Fruit fly (Drosophila melanogaster): ENCODE results near the gene Try29F.

Gene Try29F

DNA sequence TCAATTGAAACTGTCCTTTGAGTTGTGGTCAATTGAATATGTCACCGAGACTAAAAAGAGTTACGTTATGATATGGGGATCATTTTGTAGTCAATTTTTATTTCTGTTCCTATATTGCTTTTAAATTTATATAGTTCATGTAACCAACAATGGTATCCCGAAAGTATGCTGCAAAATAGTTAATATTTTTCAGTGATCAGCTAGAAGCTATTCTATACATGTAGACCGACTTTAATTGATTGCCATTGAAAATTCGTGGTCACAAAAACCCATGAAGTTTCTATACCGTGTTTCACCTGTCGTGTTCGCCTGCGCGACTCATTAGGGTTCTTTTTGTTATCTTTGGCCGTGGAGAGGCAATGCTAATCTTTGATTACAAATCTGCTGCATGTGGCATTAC, 23.8 kb upstream of the Try29F start:
- TF ChIP-seq CG17801 (GFP tag; optimal IDR thresholded peaks at IDR 0.05; ENCODE audit: partially characterized antibody) = no peak

- TF ChIP-seq CG17801 (GFP tag; optimal IDR thresholded peaks at IDR 0.05; ENCODE audit: partially characterized antibody) = no peak
These were observed 23.0 kb upstream of the Try29F start, which contains the start of gene CG9541 for dm6 chr2L:8975328-8975727. Gene CG9541 (minus strand): TSS chr2L:8975428.

DNA sequence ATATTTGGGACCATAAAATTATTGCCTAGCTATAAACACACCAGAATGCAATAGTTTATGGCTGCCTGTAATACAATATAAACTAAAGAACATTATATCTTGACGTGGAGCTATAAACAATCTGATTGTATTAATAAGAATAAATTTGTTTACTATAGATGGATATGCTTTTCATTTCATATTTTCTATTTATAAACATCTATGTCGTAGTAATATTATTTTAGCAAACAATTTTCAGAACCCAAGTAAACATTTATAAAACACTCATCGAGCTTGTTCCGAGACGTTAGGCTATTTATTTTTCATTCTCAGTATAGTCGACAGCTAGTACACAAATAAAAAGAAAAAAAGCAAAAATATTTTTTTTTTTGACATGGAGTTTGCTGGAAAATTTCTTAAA, 18.0 kb upstream of the Try29F start, which contains the start of gene CG18662:
Gene CG18662 (plus strand): TSS at position 301 of the 400 bp plus-strand sequence.
- TF ChIP-seq CG17801 (GFP tag; optimal IDR thresholded peaks at IDR 0.05; ENCODE audit: partially characterized antibody) = no peak

DNA sequence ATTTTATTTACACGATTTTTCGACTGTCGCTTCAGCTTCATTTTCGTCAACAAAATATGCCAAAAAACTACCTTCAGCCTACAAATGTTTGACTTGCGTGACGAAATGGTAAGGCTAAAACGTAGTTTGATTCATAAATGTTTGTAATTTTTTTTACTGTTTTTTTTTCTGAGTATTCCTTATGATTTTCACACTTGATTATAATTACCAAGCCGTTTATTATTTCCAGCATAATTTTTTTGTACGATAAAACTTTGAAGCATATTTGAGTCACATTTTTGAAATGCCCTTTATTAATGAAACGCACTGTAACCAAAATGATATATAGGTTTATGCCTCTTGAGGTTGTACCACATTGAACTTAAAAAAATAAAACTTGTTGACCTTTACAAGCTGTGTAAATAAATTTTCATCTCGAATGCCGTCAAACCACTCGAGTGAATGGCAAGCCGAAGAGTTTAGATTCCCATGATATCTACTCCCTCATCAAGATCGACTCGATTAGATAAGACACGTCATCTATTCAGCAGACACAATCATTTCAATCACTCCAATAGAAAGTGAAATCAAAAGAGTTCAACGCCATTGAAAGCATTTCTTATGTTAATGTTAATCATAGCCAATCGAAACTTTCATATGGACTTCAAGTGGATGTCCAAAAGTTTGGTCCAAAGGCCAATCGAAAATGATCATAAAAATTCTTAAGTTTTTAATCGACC, 15.6 kb upstream of the Try29F start:
- TF ChIP-seq CG17801 (GFP tag; optimal IDR thresholded peaks at IDR 0.05; ENCODE audit: partially characterized antibody) = no peak

DNA sequence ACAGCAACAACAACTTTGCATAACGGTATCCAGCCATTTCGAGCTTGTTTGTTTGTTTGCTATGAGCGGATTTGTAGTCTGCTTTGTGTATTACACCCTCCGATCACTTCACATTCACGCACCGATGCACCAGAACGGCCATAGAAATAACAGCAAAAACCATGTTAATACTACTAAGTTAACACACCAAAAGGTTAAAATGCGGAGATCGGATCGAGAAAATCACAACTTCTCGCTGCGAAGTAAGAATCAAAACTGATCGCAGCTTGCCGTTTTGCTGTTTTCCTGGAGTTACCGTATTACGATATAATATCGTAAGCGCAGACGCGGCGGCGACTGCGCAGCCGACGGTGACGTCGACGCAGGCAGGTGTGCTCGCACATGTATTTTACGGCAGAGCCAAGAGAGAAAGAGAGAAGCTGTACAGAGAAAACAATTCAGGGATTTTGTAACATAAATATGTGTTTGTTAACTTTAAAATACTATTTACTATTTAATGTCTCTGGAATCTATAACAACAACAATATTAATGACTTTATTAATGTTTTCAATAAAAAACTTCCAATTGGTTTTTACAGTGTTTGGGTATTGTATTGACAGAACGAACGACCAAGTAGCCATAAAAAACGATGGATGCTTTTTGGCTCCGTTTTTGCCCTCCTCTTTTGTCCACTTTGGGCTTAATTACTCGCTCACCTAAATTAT, 13.6 kb upstream of the Try29F start, which contains the start of gene CG13101:
Gene CG13101 (minus strand): TSS at position 259 of the 705 bp plus-strand sequence.
- peak; percentile 93 for TF ChIP-seq CG17801 (GFP tag; optimal IDR thresholded peaks at IDR 0.05; ENCODE audit: partially characterized antibody)

DNA sequence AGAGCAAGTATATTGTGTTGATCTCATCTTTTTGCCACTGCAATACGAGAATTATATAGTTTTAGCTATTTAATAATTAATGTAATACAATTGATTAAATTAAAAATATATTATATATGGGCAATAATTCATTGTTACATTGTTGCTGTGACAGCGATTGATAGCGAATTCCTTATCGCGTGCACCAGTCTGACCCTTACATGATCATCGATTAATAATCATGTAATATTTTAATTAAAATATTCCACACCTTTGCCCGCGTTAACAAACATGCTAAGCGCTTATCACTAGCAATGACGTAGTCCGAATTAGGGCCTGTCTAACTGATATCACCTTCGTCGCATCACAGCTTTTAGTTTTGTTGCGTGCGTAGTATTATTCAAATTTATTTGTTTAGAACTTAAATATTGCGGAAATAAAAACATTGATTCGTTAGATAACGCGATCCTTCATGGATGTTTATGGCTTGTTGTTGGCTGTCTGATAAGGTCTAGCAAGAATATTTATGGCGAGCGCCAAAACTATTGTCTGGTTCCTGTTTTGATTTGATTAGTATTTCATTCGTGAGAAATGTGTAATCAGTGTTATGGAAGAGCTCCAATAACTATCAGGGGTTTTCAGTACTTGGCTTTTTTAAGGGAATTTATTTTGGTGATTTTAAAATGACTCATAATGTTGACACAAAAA, 10.9 kb upstream of the Try29F start:
- TF ChIP-seq CG17801 (GFP tag; optimal IDR thresholded peaks at IDR 0.05; ENCODE audit: partially characterized antibody) = no peak

DNA sequence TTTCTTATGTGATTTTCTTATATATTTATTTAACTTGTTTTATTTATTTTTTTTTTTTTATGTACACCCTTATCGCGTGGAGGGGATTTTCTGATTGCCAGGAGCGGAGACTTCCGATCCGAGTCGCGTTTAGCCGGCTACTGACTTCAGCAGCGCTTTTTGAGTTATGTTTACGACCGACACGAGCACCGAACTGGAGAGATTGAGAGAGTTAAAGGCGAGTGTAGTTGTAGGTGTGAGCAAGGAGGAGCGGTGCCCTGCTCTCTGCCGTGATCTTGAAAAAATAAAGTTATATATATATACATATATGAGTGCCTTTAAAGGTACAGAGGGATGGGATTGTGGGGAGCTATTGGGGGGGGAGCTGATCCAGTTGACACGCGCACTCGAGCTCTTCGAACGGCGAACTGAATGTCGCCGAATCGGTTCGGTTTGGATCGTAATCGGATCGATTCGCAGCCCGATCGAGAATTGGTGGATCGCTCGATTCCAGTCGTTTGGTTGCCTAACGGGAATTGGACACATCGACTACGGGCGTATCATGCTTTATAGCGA, 9.2 kb upstream of the Try29F start, which contains the start of gene rost:
Gene rost (minus strand): TSS at position 503 of the 555 bp plus-strand sequence.
- TF ChIP-seq CG17801 (GFP tag; optimal IDR thresholded peaks at IDR 0.05; ENCODE audit: partially characterized antibody) = peak; percentile 30

dm6 chr2L:8991583-8991982, 6.8 kb upstream of the Try29F start, which contains the start of gene CG9555:
Gene CG9555 (plus strand): TSS chr2L:8991735.
- TF ChIP-seq CG17801 (GFP tag; optimal IDR thresholded peaks at IDR 0.05; ENCODE audit: partially characterized antibody) = no peak

DNA sequence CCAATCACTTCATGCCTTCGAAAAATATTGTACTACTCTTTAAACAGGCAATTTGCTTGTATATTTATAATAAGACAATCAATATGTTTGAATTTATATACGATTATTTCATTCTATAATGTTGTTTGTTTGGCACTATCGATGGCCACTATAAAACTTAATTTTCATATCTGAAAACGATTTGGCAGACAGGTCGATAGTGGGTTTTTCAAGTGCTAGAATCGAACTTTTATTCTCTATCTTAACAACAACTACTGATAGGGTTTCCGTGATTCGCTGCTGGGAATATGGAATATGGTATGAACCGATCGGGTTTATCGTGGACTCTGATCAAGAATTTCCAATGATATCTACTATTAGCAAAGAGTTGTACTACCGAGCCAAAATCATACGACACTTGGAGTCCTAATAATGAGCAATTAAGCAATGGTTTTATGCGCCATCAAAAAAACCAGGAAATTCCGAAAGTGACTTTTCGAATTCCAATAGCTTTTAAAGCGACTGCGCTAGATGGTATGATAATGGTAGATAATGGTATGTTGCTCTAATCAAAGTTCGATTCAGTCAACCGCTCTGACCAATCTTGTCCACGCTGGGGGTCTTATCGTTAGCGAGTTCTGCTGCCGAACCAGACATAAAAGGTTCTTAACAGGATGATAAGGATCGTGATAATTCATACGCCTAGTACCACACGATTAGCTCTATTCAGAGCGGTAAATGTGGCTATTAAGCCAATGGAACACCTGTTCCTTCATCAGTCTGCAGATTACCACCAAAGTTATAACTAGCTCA, 4.5 kb upstream of the Try29F start, which contains the start of gene CG17906:
Gene CG17906 (plus strand): TSS at position 742 of the 792 bp plus-strand sequence.
- TF ChIP-seq CG17801 (GFP tag; optimal IDR thresholded peaks at IDR 0.05; ENCODE audit: partially characterized antibody) = no peak

dm6 chr2L:8997285-8997684, 1.1 kb upstream of the Try29F start, which contains the start of the genes alien and CG18661:
Gene alien (minus strand): TSS chr2L:8997379.
Gene CG18661 (plus strand): TSS chr2L:8997605.
- no peak for TF ChIP-seq CG17801 (GFP tag; optimal IDR thresholded peaks at IDR 0.05; ENCODE audit: partially characterized antibody)

dm6 chr2L:9010267-9010666, 11.9 kb downstream of the Try29F start, which contains the start of gene CG9568:
Gene CG9568 (plus strand): TSS chr2L:9010583.
- no peak for TF ChIP-seq CG17801 (GFP tag; optimal IDR thresholded peaks at IDR 0.05; ENCODE audit: partially characterized antibody)

DNA sequence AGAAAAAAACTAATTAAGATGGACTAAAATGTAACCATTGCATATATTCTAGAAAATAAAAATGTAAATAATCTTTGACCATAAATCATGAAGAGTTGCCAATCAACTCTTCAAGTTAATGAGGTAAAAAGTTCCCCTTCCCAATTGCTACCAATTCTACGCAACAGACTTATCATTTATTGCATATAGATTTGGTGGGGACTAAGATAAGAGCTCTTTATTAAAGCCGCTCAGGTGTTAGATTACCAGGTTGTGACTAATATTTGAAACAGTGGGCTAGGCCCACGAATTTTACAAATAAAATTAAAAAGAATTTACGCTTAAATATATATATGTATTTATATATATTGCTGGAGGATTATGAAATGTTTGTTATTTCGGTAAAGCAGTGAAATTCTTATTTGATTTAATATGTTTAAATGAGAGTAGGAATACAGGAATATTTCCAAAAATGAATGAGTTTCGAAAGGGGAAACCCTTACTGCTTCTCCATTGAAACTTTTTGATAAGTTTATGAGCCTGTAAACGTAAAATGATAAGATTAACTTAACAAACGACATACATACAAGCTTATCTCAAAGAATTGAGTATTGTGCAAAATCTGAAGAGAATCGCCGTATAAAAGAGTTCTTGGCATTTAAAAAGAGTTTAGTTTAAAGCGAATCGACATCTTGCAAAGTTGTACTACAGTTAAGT, 13.4 kb downstream of the Try29F start, which contains the start of gene CG13102:
Gene CG13102 (plus strand): TSS at position 646 of the 696 bp plus-strand sequence.
- no peak for TF ChIP-seq CG17801 (GFP tag; optimal IDR thresholded peaks at IDR 0.05; ENCODE audit: partially characterized antibody)

- no peak for TF ChIP-seq CG17801 (GFP tag; optimal IDR thresholded peaks at IDR 0.05; ENCODE audit: partially characterized antibody)
These were observed 15.6 kb downstream of the Try29F start, which contains the start of gene Rcd-1r for dm6 chr2L:9013968-9014367. Gene Rcd-1r (minus strand): TSS chr2L:9014068.

Data from ovary, adult (tissue).